Fruit fly (Drosophila melanogaster): Measurements from ENCODE around the gene pths.
A peak's percentile ranks its signal among the peaks of the same experiment; 100 is the strongest.

The pths gene

dm6 chr2L:21163311-21163842 is 20.3 kb downstream of the pths start, which contains the start of gene Noc2 (continued):
- TF ChIP-seq Ada2b (GFP tag; IDR thresholded peaks at IDR 0.05) (peak; percentile 51; the same call in 1 of the 2 replicates), fd64A (GFP tag; optimal IDR thresholded peaks at IDR 0.05) (no peak), Sry-δ (GFP tag; optimal IDR thresholded peaks at IDR 0.05) (peak; percentile 0), lola (GFP tag; optimal IDR thresholded peaks at IDR 0.05) (peak in 1 of 3 experiments; percentile 30), CG11695 (GFP tag; IDR thresholded peaks at IDR 0.05) (no peak), CG10274 (GFP tag; optimal IDR thresholded peaks at IDR 0.05) (no peak), CG13296 (GFP tag; optimal IDR thresholded peaks at IDR 0.05) (peak; percentile 21), tgo (GFP tag; IDR thresholded peaks at IDR 0.05) (peak; percentile 46; the same call in 2 of the 3 replicates), CG30020 (tag; optimal IDR thresholded peaks at IDR 0.05) (peak; percentile 45), CG14441 (GFP tag; IDR thresholded peaks at IDR 0.05) (peak; percentile 62), ac (GFP tag; optimal IDR thresholded peaks at IDR 0.05) (no peak), CG15269 (tag; optimal IDR thresholded peaks at IDR 0.05) (peak; percentile 35), CG30431 (GFP tag; optimal IDR thresholded peaks at IDR 0.05) (no peak), Hmr (GFP tag; optimal IDR thresholded peaks at IDR 0.05) (peak; percentile 25), inv (GFP tag; IDR thresholded peaks at IDR 0.05; ENCODE audit: partially characterized antibody) (no peak), Mes4 (GFP tag; optimal IDR thresholded peaks at IDR 0.05) (no peak), fd96Cb (tag; optimal IDR thresholded peaks at IDR 0.05) (peak; percentile 48), Dbx (GFP tag; IDR thresholded peaks at IDR 0.05) (0 out of 3 replicates have a peak, but pooled peaks have one; percentile 44), Hr3 (GFP tag; optimal IDR thresholded peaks at IDR 0.05) (peak; percentile 72), pan (optimal IDR thresholded peaks at IDR 0.05) (no peak), pan (GFP tag; optimal IDR thresholded peaks at IDR 0.05 in 1 of 2, IDR thresholded peaks at IDR 0.05 in 1 of 2) (peak in 1 of 2 experiments; percentile 53), tio (GFP tag; optimal IDR thresholded peaks at IDR 0.05) (no peak), B-H1 (GFP tag; IDR thresholded peaks at IDR 0.05) (no peak), cwo (GFP tag; optimal IDR thresholded peaks at IDR 0.05) (peak; percentile 46), ssp (GFP tag; IDR thresholded peaks at IDR 0.05) (peak; percentile 28; the same call in 1 of the 2 replicates), wor (GFP tag; IDR thresholded peaks at IDR 0.05) (no peak), CG12942 (GFP tag; optimal IDR thresholded peaks at IDR 0.05) (peak; percentile 38), CG34422 (GFP tag; IDR thresholded peaks at IDR 0.05) (peak; percentile 60; the same call in 2 of the 3 replicates), CG10366 (GFP tag; IDR thresholded peaks at IDR 0.05) (peak; percentile 45), knrl (GFP tag; IDR thresholded peaks at IDR 0.05; ENCODE audit: partially characterized antibody) (no peak), zen2 (GFP tag; IDR thresholded peaks at IDR 0.05; ENCODE audit: partially characterized antibody) (no peak), CG9817 (tag; optimal IDR thresholded peaks at IDR 0.05) (peak; percentile 49), CG11247 (GFP tag; IDR thresholded peaks at IDR 0.05) (0 out of 2 replicates have a peak, but pooled peaks have one; percentile 4), CG31365 (tag; optimal IDR thresholded peaks at IDR 0.05) (no peak), CG43689 (GFP tag; IDR thresholded peaks at IDR 0.05) (no peak), CG18764 (GFP tag; optimal IDR thresholded peaks at IDR 0.05) (peak; percentile 21), CG15514 (GFP tag; optimal IDR thresholded peaks at IDR 0.05) (peak; percentile 37), Hsf (GFP tag; optimal IDR thresholded peaks at IDR 0.05) (peak; percentile 43), Pdp1 (GFP tag; optimal IDR thresholded peaks at IDR 0.05) (peak; percentile 11 to 31), CG7987 (GFP tag; optimal IDR thresholded peaks at IDR 0.05) (no peak), sc (optimal IDR thresholded peaks at IDR 0.05) (no peak), sc (GFP tag; optimal IDR thresholded peaks at IDR 0.05) (peak; percentile 6), CG8281 (tag; optimal IDR thresholded peaks at IDR 0.05) (no peak), CG8290 (GFP tag; optimal IDR thresholded peaks at IDR 0.05) (no peak), CG8290 (tag; optimal IDR thresholded peaks at IDR 0.05) (peak in 1 of 2 experiments; percentile 46), MBD-R2 (GFP tag; IDR thresholded peaks at IDR 0.05) (peak; percentile 63), CG1647 (GFP tag; optimal IDR thresholded peaks at IDR 0.05) (peak; percentile 25), H2.0 (GFP tag; IDR thresholded peaks at IDR 0.05) (peak; percentile 52; the same call in 1 of the 2 replicates), CrebB (tag; optimal IDR thresholded peaks at IDR 0.05) (no peak), exex (tag; optimal IDR thresholded peaks at IDR 0.05) (no peak)
